Worm (Caenorhabditis elegans) whole organism, late embryonic: ENCODE measurements around the gene sas-7.

Source experiments
- C08G9.2 ChIP-seq: sonication (generic microtip); optimal IDR thresholded peaks from 2 replicates; lab custom pipeline; 2016; ENCODE audit warnings: mild to moderate bottlenecking, missing genetic modification characterization, moderate library complexity, missing compliant biosample characterization
- C38D4.7 ChIP-seq: fragments of 200-800 bp; sonication (Bioruptor generic); optimal IDR thresholded peaks from 2 replicates; lab custom pipeline; 2018; ENCODE audit warnings: mild to moderate bottlenecking, missing genetic modification characterization, moderate library complexity, missing compliant biosample characterization
- F13H6.1 ChIP-seq: sonication (generic microtip); optimal IDR thresholded peaks from 2 replicates; lab custom pipeline; 2016; ENCODE audit warnings: missing genetic modification characterization, missing compliant biosample characterization
- T23F11.4 ChIP-seq: fragments of 200-800 bp; sonication (Bioruptor generic); optimal IDR thresholded peaks from 2 replicates; lab custom pipeline; 2018; ENCODE audit warnings: mild to moderate bottlenecking, missing genetic modification characterization, missing compliant biosample characterization
- ahr-1 ChIP-seq: sonication (generic microtip); optimal IDR thresholded peaks from 2 replicates; lab custom pipeline; 2016; ENCODE audit warnings: missing genetic modification characterization, missing compliant biosample characterization
- ceh-14 ChIP-seq: sonication (generic microtip); optimal IDR thresholded peaks from 2 replicates; lab custom pipeline; 2016; ENCODE audit warnings: missing genotype, missing genetic modification characterization, missing compliant biosample characterization
- ceh-18 ChIP-seq: sonication (generic microtip); optimal IDR thresholded peaks from 2 replicates; lab custom pipeline; 2016; ENCODE audit warnings: missing genetic modification characterization, missing compliant biosample characterization
- ceh-19 ChIP-seq: fragments of 200-800 bp; sonication (Bioruptor generic); optimal IDR thresholded peaks from 2 replicates; lab custom pipeline; 2018; ENCODE audit warnings: mild to moderate bottlenecking, missing genetic modification characterization, missing compliant biosample characterization
- ceh-24 ChIP-seq: sonication (generic microtip); optimal IDR thresholded peaks from 2 replicates; lab custom pipeline; 2016; ENCODE audit warnings: mild to moderate bottlenecking, missing genetic modification characterization, missing compliant biosample characterization
- ceh-30 ChIP-seq: fragments of 150-350 bp; optimal IDR thresholded peaks from 2 replicates; lab custom pipeline; 2014; ENCODE audit warnings: missing biosample characterization, missing genetic modification characterization
- ceh-31 ChIP-seq: sonication (generic microtip); optimal IDR thresholded peaks from 2 replicates; lab custom pipeline; 2016; ENCODE audit warnings: missing genetic modification characterization, missing compliant biosample characterization
- ceh-34 ChIP-seq: sonication (generic microtip); optimal IDR thresholded peaks from 2 replicates; lab custom pipeline; 2016; ENCODE audit warnings: mild to moderate bottlenecking, missing genetic modification characterization, missing compliant biosample characterization
- ceh-9 ChIP-seq: sonication (generic microtip); optimal IDR thresholded peaks from 2 replicates; lab custom pipeline; 2016; ENCODE audit warnings: mild to moderate bottlenecking, missing genetic modification characterization, inconsistent platforms, missing compliant biosample characterization
- che-1 ChIP-seq: sonication (generic microtip); optimal IDR thresholded peaks from 2 replicates; lab custom pipeline; 2016; ENCODE audit warnings: mild to moderate bottlenecking, missing genetic modification characterization, missing compliant biosample characterization
- dmd-4 ChIP-seq: sonication (generic microtip); optimal IDR thresholded peaks from 2 replicates; lab custom pipeline; 2016; ENCODE audit warnings: borderline replicate concordance, missing genetic modification characterization, missing compliant biosample characterization
- dve-1 ChIP-seq: sonication (generic microtip); optimal IDR thresholded peaks from 2 replicates; lab custom pipeline; 2017; ENCODE audit warnings: antibody characterized with exemption, mild to moderate bottlenecking, missing genetic modification characterization, missing compliant biosample characterization
- elt-2 ChIP-seq: sonication (generic microtip); optimal IDR thresholded peaks from 2 replicates; lab custom pipeline; 2016; ENCODE audit warnings: missing genetic modification reagents, missing genetic modification characterization, missing compliant biosample characterization
- ets-4 ChIP-seq: sonication (generic microtip); optimal IDR thresholded peaks from 2 replicates; lab custom pipeline; 2016; ENCODE audit warnings: missing genetic modification characterization, missing compliant biosample characterization
- fax-1 ChIP-seq: sonication (generic microtip); optimal IDR thresholded peaks from 2 replicates; lab custom pipeline; 2016; ENCODE audit warnings: missing genotype, missing genetic modification characterization, missing compliant biosample characterization
- hlh-13 ChIP-seq: fragments of 200-800 bp; sonication (Bioruptor generic); optimal IDR thresholded peaks from 2 replicates; lab custom pipeline; 2018; ENCODE audit warnings: mild to moderate bottlenecking, missing genetic modification characterization, missing compliant biosample characterization
- hlh-30 ChIP-seq: sonication (generic microtip); optimal IDR thresholded peaks from 2 replicates; lab custom pipeline; 2017; ENCODE audit warnings: antibody characterized with exemption, missing genetic modification characterization, missing compliant biosample characterization; ENCODE audit not compliant: insufficient read depth
- hlh-8 ChIP-seq: sonication (generic microtip); optimal IDR thresholded peaks from 2 replicates; lab custom pipeline; 2016; ENCODE audit warnings: missing genotype, missing genetic modification characterization, missing compliant biosample characterization
- lim-6 ChIP-seq: sonication (generic microtip); optimal IDR thresholded peaks from 2 replicates; lab custom pipeline; 2016; ENCODE audit warnings: missing genetic modification characterization, missing compliant biosample characterization
- madf-2 ChIP-seq: sonication (generic microtip); optimal IDR thresholded peaks from 2 replicates; lab custom pipeline; 2017; ENCODE audit warnings: missing genetic modification characterization, missing compliant biosample characterization
- mec-3 ChIP-seq: sonication (generic microtip); optimal IDR thresholded peaks from 2 replicates; lab custom pipeline; 2016; ENCODE audit warnings: borderline replicate concordance, missing genetic modification characterization, missing compliant biosample characterization
- nfya-1 ChIP-seq: sonication (generic microtip); optimal IDR thresholded peaks from 2 replicates; lab custom pipeline; 2017; ENCODE audit warnings: missing genetic modification characterization, mild to moderate bottlenecking, missing compliant biosample characterization, antibody characterized with exemption, moderate library complexity
- pag-3 ChIP-seq: sonication (generic microtip); optimal IDR thresholded peaks from 2 replicates; lab custom pipeline; 2016; ENCODE audit warnings: missing compliant biosample characterization, missing genetic modification characterization, borderline replicate concordance
- pax-1 ChIP-seq: fragments of 150-350 bp; optimal IDR thresholded peaks from 2 replicates; lab custom pipeline; 2014; ENCODE audit warnings: missing biosample characterization, missing genetic modification characterization
- ref-2 ChIP-seq: sonication (generic microtip); optimal IDR thresholded peaks from 2 replicates; lab custom pipeline; 2016; ENCODE audit warnings: missing genetic modification characterization, missing compliant biosample characterization
- rnt-1 ChIP-seq: sonication (generic microtip); optimal IDR thresholded peaks from 2 replicates; lab custom pipeline; 2016; ENCODE audit warnings: missing genetic modification characterization, missing compliant biosample characterization
- sdc-2 ChIP-seq: sonication (generic microtip); optimal IDR thresholded peaks from 2 replicates; lab custom pipeline; 2016; ENCODE audit warnings: missing genotype, missing genetic modification characterization, missing compliant biosample characterization
- tbx-2 ChIP-seq: sonication (generic microtip); optimal IDR thresholded peaks from 2 replicates; lab custom pipeline; 2016; ENCODE audit warnings: missing genetic modification characterization, missing compliant biosample characterization
- unc-3 ChIP-seq, 2 experiments: fragments of 200-800 bp in 1 of 2; sonication (Bioruptor generic) in 1 of 2; sonication (generic microtip) in 1 of 2; conservative IDR thresholded peaks in 1 of 2; optimal IDR thresholded peaks in 1 of 2; 2 replicates each; pipeline versions ENCODE4 v1.3.6 to Lab custom; 2016 to 2022; ENCODE audit warnings: missing compliant biosample characterization in 2 of 2, missing genetic modification characterization in 2 of 2, missing genetic modification reagents in 1 of 2
- unc-42 ChIP-seq: sonication (generic microtip); optimal IDR thresholded peaks from 2 replicates; lab custom pipeline; 2016; ENCODE audit warnings: missing genotype, missing genetic modification characterization, missing compliant biosample characterization
- unc-86 ChIP-seq: sonication (generic microtip); optimal IDR thresholded peaks from 2 replicates; lab custom pipeline; 2016; ENCODE audit warnings: missing genetic modification characterization, missing compliant biosample characterization
- ztf-16 ChIP-seq: sonication (generic microtip); optimal IDR thresholded peaks from 2 replicates; lab custom pipeline; 2017; ENCODE audit warnings: missing genetic modification characterization, missing compliant biosample characterization

sas-7 gene

ce11 chrIII:10333961-10334542 lies 13.2 kb downstream of the sas-7 start, which contains the start of the genes jmjd-4 and mev-1:
TSS of gene jmjd-4 (minus strand) at chrIII:10334018.
TSS of gene mev-1 (plus strand) at chrIII:10334277.
- TF ChIP-seq ceh-34 (peak; percentile 18), ref-2 (tag; lab: Kevin White, UChicago) (peak; percentile 45), ets-4 (tag; lab: Kevin White, UChicago) (no peak), ahr-1 (tag; lab: Kevin White, UChicago) (peak; percentile 24), unc-3 (GFP tag; conservative IDR thresholded peaks at IDR 0.05; lab: Robert Waterston, UW) (peak; percentile 41; the same call in 1 of the 2 replicates), unc-3 (tag; optimal IDR thresholded peaks at IDR 0.05; lab: Kevin White, UChicago) (no peak), sdc-2 (tag; lab: Kevin White, UChicago) (no peak), hlh-8 (tag; lab: Kevin White, UChicago) (no peak), pag-3 (tag; lab: Kevin White, UChicago) (no peak), C38D4.7 (GFP tag; lab: Kevin White, UChicago) (peak; percentile 13), che-1 (tag; lab: Kevin White, UChicago) (peak; percentile 33), ceh-19 (no peak), mec-3 (tag; lab: Kevin White, UChicago) (no peak), F13H6.1 (tag; lab: Kevin White, UChicago) (no peak), pax-1 (no peak), madf-2 (tag; lab: Kevin White, UChicago) (no peak), T23F11.4 (GFP tag; lab: Kevin White, UChicago) (no peak), dmd-4 (tag; lab: Kevin White, UChicago) (no peak), unc-86 (tag; lab: Kevin White, UChicago) (peak; percentile 57), ceh-31 (peak; percentile 56), nfya-1 (tag; lab: Kevin White, UChicago) (peak; percentile 68), ceh-14 (tag; lab: Kevin White, UChicago) (peak; percentile 43), elt-2 (tag; lab: Kevin White, UChicago) (peak; percentile 60), tbx-2 (peak; percentile 50), dve-1 (peak; percentile 36), C08G9.2 (tag; lab: Kevin White, UChicago) (peak; percentile 9), ceh-18 (peak; percentile 70), unc-42 (tag; lab: Kevin White, UChicago) (peak; percentile 31), ceh-30 (tag; lab: Kevin White, UChicago) (peak; percentile 36), ceh-24 (tag; lab: Kevin White, UChicago) (no peak), hlh-30 (tag; lab: Kevin White, UChicago) (no peak), lim-6 (tag; lab: Kevin White, UChicago) (no peak), rnt-1 (tag; lab: Kevin White, UChicago) (peak; percentile 58)

- TF ChIP-seq ceh-9 (tag; lab: Kevin White, UChicago) = no peak
- TF ChIP-seq pax-1 = no peak
- no peak for TF ChIP-seq ahr-1 (tag; lab: Kevin White, UChicago)
- no peak for TF ChIP-seq fax-1
- TF ChIP-seq ceh-19 = no peak
Measured at ce11 chrIII:10335086-10335485, 14.3 kb downstream of the sas-7 start, which contains the start of gene ced-9. TSS of gene ced-9 (plus strand) at chrIII:10335172.

ce11 chrIII:10336109-10336508 lies 15.3 kb downstream of the sas-7 start:
- no peak for TF ChIP-seq hlh-13 (GFP tag; lab: Kevin White, UChicago)
- TF ChIP-seq C38D4.7 (GFP tag; lab: Kevin White, UChicago) = no peak
- no peak for TF ChIP-seq tbx-2
- no peak for TF ChIP-seq ztf-16
